Worm (Caenorhabditis elegans) whole organism, L3 larva: Measurements from ENCODE around the gene srx-13.

Source experiments
- ZK546.5 ChIP-seq: sonication (generic microtip); optimal IDR thresholded peaks from 2 replicates; lab custom pipeline; 2017; ENCODE audit warnings: missing biosample characterization, missing genetic modification characterization
- ceh-16 ChIP-seq: sonication (generic microtip); optimal IDR thresholded peaks from 2 replicates; lab custom pipeline; 2017; ENCODE audit warnings: missing biosample characterization, missing genetic modification characterization
- ceh-9 ChIP-seq: sonication (generic microtip); optimal IDR thresholded peaks from 2 replicates; lab custom pipeline; 2018; ENCODE audit warnings: missing biosample characterization, missing genetic modification characterization
- elt-3 ChIP-seq, 3 experiments: fragments of 150-350 bp in 1 of 3; sonication (generic microtip) in 2 of 3; optimal IDR thresholded peaks; 2 replicates in 2 of 3; 4 replicates in 1 of 3; lab custom pipeline; 2014 to 2017; ENCODE audit warnings: missing biosample characterization in 3 of 3, missing genetic modification characterization in 3 of 3
- lin-39 ChIP-seq: fragments of 150-350 bp; optimal IDR thresholded peaks from 2 replicates; lab custom pipeline; 2018; ENCODE audit warnings: missing biosample characterization, missing genetic modification reagents, missing genetic modification characterization
- mml-1 ChIP-seq: fragments of 150-350 bp; sonication (generic microtip); optimal IDR thresholded peaks from 3 replicates; lab custom pipeline; 2014; ENCODE audit warnings: missing biosample characterization, missing genetic modification characterization
- nhr-237 ChIP-seq: fragments of 150-350 bp; optimal IDR thresholded peaks from 2 replicates; lab custom pipeline; 2014; ENCODE audit warnings: missing biosample characterization, missing genetic modification characterization
- sea-2 ChIP-seq: fragments of 150-350 bp; sonication (generic microtip); optimal IDR thresholded peaks from 4 replicates; lab custom pipeline; 2014; ENCODE audit warnings: missing biosample characterization, missing genetic modification reagents, missing genetic modification characterization
- skn-1 ChIP-seq: fragments of 150-350 bp; optimal IDR thresholded peaks from 2 replicates; lab custom pipeline; 2014; ENCODE audit warnings: missing biosample characterization, missing genetic modification characterization
- unc-62 ChIP-seq: fragments of 150-350 bp; sonication (generic microtip); optimal IDR thresholded peaks from 4 replicates; lab custom pipeline; 2014; ENCODE audit warnings: missing biosample characterization, missing genetic modification reagents, missing genetic modification characterization

DNA sequence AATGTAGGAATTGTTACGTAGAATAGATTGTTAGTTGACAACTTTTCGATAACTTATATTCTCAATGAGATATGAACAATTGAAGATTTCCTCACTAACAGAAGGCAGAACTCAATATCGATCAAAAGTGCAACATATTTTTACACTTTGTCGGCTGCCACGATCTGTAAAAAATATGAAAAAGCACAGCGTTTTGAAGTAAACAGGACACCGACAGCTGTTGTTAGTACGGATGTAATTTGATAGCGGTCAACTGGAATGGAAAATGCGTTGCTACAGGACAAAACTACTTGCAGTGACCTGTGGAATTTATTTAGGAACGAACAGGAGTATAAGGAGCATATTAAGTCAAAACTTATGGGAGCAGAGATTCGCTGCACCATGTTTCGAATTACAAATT is 12.5 kb downstream of the srx-13 start:
- TF ChIP-seq ceh-9 (tag; lab: Kevin White, UChicago) (no peak), mml-1 (tag; lab: Kevin White, UChicago) (no peak), ceh-16 (tag; lab: Kevin White, UChicago) (no peak), sea-2 (GFP tag; lab: Kevin White, UChicago) (no peak), lin-39 (tag; lab: Kevin White, UChicago) (no peak), elt-3 (tag; optimal IDR thresholded peaks at IDR 0.05; lab: Kevin White, UChicago) (no peak), nhr-237 (tag; lab: Kevin White, UChicago) (no peak), unc-62 (GFP tag; lab: Kevin White, UChicago) (no peak), skn-1 (tag; lab: Kevin White, UChicago) (no peak), ZK546.5 (tag; lab: Kevin White, UChicago) (no peak)
